Worm (Caenorhabditis elegans): ENCODE data around the gene K08F9.1.

DNA sequence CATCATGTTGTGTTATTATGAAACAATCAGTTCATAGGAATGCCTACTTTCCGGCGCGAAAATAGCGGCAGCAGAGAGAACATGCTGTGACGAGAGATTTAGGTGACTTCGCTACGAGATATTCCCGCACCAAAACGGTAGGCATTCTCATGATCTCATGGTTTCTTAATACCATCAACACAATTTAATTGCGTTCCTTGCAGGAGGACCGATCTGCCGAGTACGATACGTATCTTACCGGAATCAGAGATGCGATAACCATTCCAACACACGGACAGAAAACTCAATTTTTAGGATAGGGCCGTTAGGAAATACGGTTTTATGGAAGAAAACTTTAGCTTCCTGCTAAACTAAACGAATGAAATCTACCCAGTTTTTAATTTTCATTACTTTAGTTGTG, 5.6 kb upstream of the K08F9.1 start, which contains the start of gene T09F5.1:
- no peak for TF ChIP-seq nhr-77 (tag; optimal IDR thresholded peaks at IDR 0.05)
- no peak for TF ChIP-seq fos-1 (tag; optimal IDR thresholded peaks at IDR 0.05)
- TF ChIP-seq nhr-6 (tag; optimal IDR thresholded peaks at IDR 0.05), result no peak

Data from whole organism, L2 larva.